Fruit fly (Drosophila melanogaster) whole organism, larva: ENCODE results near the gene dah.

Experiments used
- noc ChIP-seq: fragments of 200-800 bp; sonication (Bioruptor generic); optimal IDR thresholded peaks from 3 replicates; lab custom pipeline; 2019; ENCODE audit warnings: missing biosample characterization, mild to moderate bottlenecking, missing genetic modification characterization, moderate library complexity

dah gene

dm6 chrX:15309918-15310317 lies 18.2 kb upstream of the dah start:
- no peak for TF ChIP-seq noc (tag; lab: Kevin White, UChicago)

dm6 chrX:15312074-15312881 lies 15.9 kb upstream of the dah start:
- TF ChIP-seq noc (tag; lab: Kevin White, UChicago): no peak

dm6 chrX:15312882-15313154 lies 15.3 kb upstream of the dah start:
- no peak for TF ChIP-seq noc (tag; lab: Kevin White, UChicago)

- TF ChIP-seq noc (tag; lab: Kevin White, UChicago): no peak
Observed at dm6 chrX:15313389-15313788, 14.8 kb upstream of the dah start.

dm6 chrX:15313829-15314324 lies 14.3 kb upstream of the dah start:
- no peak for TF ChIP-seq noc (tag; lab: Kevin White, UChicago)

- peak; percentile 9 for TF ChIP-seq noc (tag; lab: Kevin White, UChicago)
Observed at dm6 chrX:15319290-15319689, 8.9 kb upstream of the dah start, which contains the start of gene Top1. Top1 (plus strand) TSS chrX:15319479.

dm6 chrX:15319699-15320482 lies 8.3 kb upstream of the dah start:
- peak; percentile 25 for TF ChIP-seq noc (tag; lab: Kevin White, UChicago)

dm6 chrX:15320522-15320921 lies 7.6 kb upstream of the dah start:
- no peak for TF ChIP-seq noc (tag; lab: Kevin White, UChicago)

- no peak for TF ChIP-seq noc (tag; lab: Kevin White, UChicago)
Observed at dm6 chrX:15320973-15321372, 7.2 kb upstream of the dah start.

dm6 chrX:15323302-15323880 lies 4.8 kb upstream of the dah start:
- peak; percentile 66 for TF ChIP-seq noc (tag; lab: Kevin White, UChicago)

dm6 chrX:15333066-15333874 lies 5.1 kb downstream of the dah start, which contains the start of the genes CG9114 and HDAC6:
CG9114 (minus strand) TSS chrX:15333154.
HDAC6 (plus strand) TSS chrX:15333310.
- TF ChIP-seq noc (tag; lab: Kevin White, UChicago): peak; percentile 15

dm6 chrX:15334999-15335398 lies 6.9 kb downstream of the dah start:
- TF ChIP-seq noc (tag; lab: Kevin White, UChicago): no peak

- peak; percentile 92 for TF ChIP-seq noc (tag; lab: Kevin White, UChicago)
Observed at dm6 chrX:15335845-15336453, 7.8 kb downstream of the dah start.

- no peak for TF ChIP-seq noc (tag; lab: Kevin White, UChicago)
Observed at dm6 chrX:15342017-15342416, 13.9 kb downstream of the dah start, which contains the start of gene CG9123. CG9123 (minus strand) TSS chrX:15342117.
